Worm (Caenorhabditis elegans): ENCODE measurements around the gene F26A1.1.

DNA sequence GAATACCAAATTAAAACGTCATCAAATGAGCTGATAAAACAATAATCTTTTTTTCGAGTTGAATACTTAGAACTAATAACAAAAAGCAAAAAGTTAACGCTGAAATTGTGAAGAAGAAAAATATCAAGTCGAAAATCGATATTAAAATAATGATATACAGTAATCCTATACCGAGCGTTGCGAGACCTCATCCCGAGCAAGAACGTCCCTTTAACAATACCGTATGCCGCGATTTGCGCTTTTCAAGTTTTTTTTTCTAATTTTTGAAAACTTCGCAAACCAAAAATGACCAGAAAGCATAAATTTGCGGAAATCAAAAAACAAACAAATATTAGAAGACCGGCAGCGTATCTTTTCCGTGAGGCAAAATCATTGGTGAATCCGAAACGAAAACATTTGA is 40.7 kb downstream of the F26A1.1 start, which contains the start of gene F26F4.5:
- TF ChIP-seq dao-5 (tag; optimal IDR thresholded peaks at IDR 0.05), result no peak
- no peak for TF ChIP-seq W03F9.2 (tag; optimal IDR thresholded peaks at IDR 0.05)
